Worm (Caenorhabditis elegans): ENCODE measurements around the gene W06D12.6.

DNA sequence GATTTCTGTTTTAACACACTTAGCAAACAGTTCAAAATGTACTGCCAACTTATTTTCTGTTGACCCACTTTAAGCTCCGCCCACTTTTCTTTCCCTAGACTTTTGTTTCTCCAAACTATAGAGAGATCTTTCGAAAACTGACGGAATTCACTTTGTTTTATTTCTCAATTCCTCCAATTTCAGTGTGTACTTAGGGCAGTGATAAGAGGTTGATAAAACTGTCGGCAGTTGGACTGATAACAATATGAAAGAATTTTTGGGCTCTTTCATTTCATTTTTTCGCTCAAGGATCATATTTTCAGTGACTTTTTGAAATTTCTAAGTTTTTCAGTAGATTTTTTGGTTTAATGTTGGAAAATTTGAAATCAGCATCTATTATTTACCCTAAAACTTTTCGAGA is 49.1 kb downstream of the W06D12.6 start:
- TF ChIP-seq ama-1 (optimal IDR thresholded peaks at IDR 0.05) (no peak), pqm-1 (tag; optimal IDR thresholded peaks at IDR 0.05) (no peak), ceh-48 (tag; optimal IDR thresholded peaks at IDR 0.05) (no peak), eyg-1 (tag; optimal IDR thresholded peaks at IDR 0.05) (no peak), lim-6 (tag; optimal IDR thresholded peaks at IDR 0.05) (no peak), nfya-1 (tag; optimal IDR thresholded peaks at IDR 0.05) (no peak), lin-11 (tag; optimal IDR thresholded peaks at IDR 0.05) (no peak), ceh-45 (GFP tag; IDR thresholded peaks at IDR 0.05) (no peak), ceh-19 (GFP tag; optimal IDR thresholded peaks at IDR 0.05) (no peak), sdc-2 (tag; optimal IDR thresholded peaks at IDR 0.05) (no peak), pha-4 (tag; optimal IDR thresholded peaks at IDR 0.05) (no peak), unc-3 (GFP tag; conservative IDR thresholded peaks at IDR 0.05) (no peak), unc-3 (tag; optimal IDR thresholded peaks at IDR 0.05) (no peak), fkh-6 (tag; optimal IDR thresholded peaks at IDR 0.05) (no peak)

Measured in whole organism, late embryonic.